Fruit fly (Drosophila melanogaster) whole organism, embryonic: ENCODE measurements around the gene Sdhaf3.
A peak's percentile ranks its signal among the peaks of the same experiment; 100 is the strongest.

Experiments
- Aef1 ChIP-seq: fragments of 200-800 bp; sonication (Bioruptor generic); IDR thresholded peaks from 3 replicates; pipeline ENCODE4 v1.3.6; 2022; ENCODE audit warnings: missing biosample characterization, missing genetic modification characterization
- Atf-2 ChIP-seq: fragments of 200-800 bp; sonication (Bioruptor generic); optimal IDR thresholded peaks from 2 replicates; lab custom pipeline; 2016; ENCODE audit warnings: missing biosample characterization, missing genetic modification characterization
- Awh ChIP-seq: fragments of 200-800 bp; sonication (Bioruptor generic); IDR thresholded peaks from 2 replicates; pipeline ENCODE4, ENCODE4 v1.3.6; 2022; ENCODE audit warnings: missing biosample characterization, missing genetic modification characterization
- CG12071 ChIP-seq: fragments of 200-800 bp; sonication (Bioruptor generic); optimal IDR thresholded peaks from 3 replicates; lab custom pipeline; 2018; ENCODE audit warnings: missing biosample characterization, mild to moderate bottlenecking, missing genetic modification characterization
- CG1233 ChIP-seq: fragments of 200-800 bp; sonication (Bioruptor generic); optimal IDR thresholded peaks from 4 replicates; lab custom pipeline; 2018; ENCODE audit warnings: missing biosample characterization, mild to moderate bottlenecking, missing genetic modification characterization
- CG13424 ChIP-seq: fragments of 200-800 bp; sonication (Bioruptor generic); optimal IDR thresholded peaks from 2 replicates; lab custom pipeline; 2019; ENCODE audit warnings: missing biosample characterization, mild to moderate bottlenecking, missing genetic modification characterization, moderate library complexity
- CG14050 ChIP-seq: fragments of 200-800 bp; sonication (Bioruptor generic); IDR thresholded peaks from 3 replicates; pipeline ENCODE4 v1.3.6; 2022; ENCODE audit warnings: missing biosample characterization, missing genetic modification characterization
- CG15696 ChIP-seq: fragments of 200-800 bp; sonication (Bioruptor generic); optimal IDR thresholded peaks from 2 replicates; lab custom pipeline; 2019; ENCODE audit warnings: missing biosample characterization, mild to moderate bottlenecking, missing genetic modification characterization, moderate library complexity
- CG17186 ChIP-seq: fragments of 200-800 bp; sonication (Bioruptor generic); optimal IDR thresholded peaks from 3 replicates; lab custom pipeline; 2017; ENCODE audit warnings: missing biosample characterization, missing genetic modification reagents, missing genetic modification characterization
- CG18764 ChIP-seq: fragments of 200-800 bp; sonication (Bioruptor generic); optimal IDR thresholded peaks from 3 replicates; lab custom pipeline; 2016; ENCODE audit warnings: missing biosample characterization, missing genetic modification characterization
- CG2712 ChIP-seq: fragments of 200-800 bp; optimal IDR thresholded peaks from 3 replicates; lab custom pipeline; 2019; ENCODE audit warnings: missing biosample characterization, mild to moderate bottlenecking, missing genetic modification characterization, moderate library complexity
- CG30020 ChIP-seq: fragments of 200-800 bp; optimal IDR thresholded peaks from 2 replicates; lab custom pipeline; 2019; ENCODE audit warnings: missing biosample characterization, mild to moderate bottlenecking, missing genetic modification characterization, moderate library complexity
- CG30403 ChIP-seq: fragments of 200-800 bp; sonication (Bioruptor generic); optimal IDR thresholded peaks from 3 replicates; lab custom pipeline; 2016; ENCODE audit warnings: missing biosample characterization, missing genetic modification characterization
- CG3065 ChIP-seq: fragments of 200-800 bp; sonication (Bioruptor generic); optimal IDR thresholded peaks from 2 replicates; lab custom pipeline; 2016; ENCODE audit warnings: missing biosample characterization, missing genetic modification characterization
- CG31365 ChIP-seq: fragments of 200-800 bp; sonication (Bioruptor generic); optimal IDR thresholded peaks from 2 replicates; lab custom pipeline; 2018; ENCODE audit warnings: missing biosample characterization, mild to moderate bottlenecking, missing genetic modification characterization
- CG3995 ChIP-seq: fragments of 200-800 bp; sonication (Bioruptor generic); optimal IDR thresholded peaks from 3 replicates; lab custom pipeline; 2016; ENCODE audit warnings: missing biosample characterization, missing genetic modification characterization
- CG4730 ChIP-seq: fragments of 200-800 bp; sonication (Bioruptor generic); IDR thresholded peaks from 2 replicates; pipeline ENCODE4 v1.3.6; 2022; ENCODE audit warnings: missing biosample characterization, missing genetic modification characterization
- CG5245 ChIP-seq: fragments of 200-800 bp; sonication (Bioruptor generic); optimal IDR thresholded peaks from 3 replicates; lab custom pipeline; 2016; ENCODE audit warnings: missing biosample characterization, missing genetic modification characterization
- CG5953 ChIP-seq: fragments of 200-800 bp; sonication (Bioruptor generic); IDR thresholded peaks from 2 replicates; pipeline ENCODE4 v1.3.6; 2022; ENCODE audit warnings: missing biosample characterization, missing genetic modification characterization
- CG7271 ChIP-seq: fragments of 200-800 bp; sonication (Bioruptor generic); optimal IDR thresholded peaks from 2 replicates; lab custom pipeline; 2018; ENCODE audit warnings: missing biosample characterization, mild to moderate bottlenecking, missing genetic modification characterization, moderate library complexity
- CG7556 ChIP-seq: fragments of 200-800 bp; sonication (Bioruptor generic); optimal IDR thresholded peaks from 2 replicates; lab custom pipeline; 2017; ENCODE audit warnings: missing biosample characterization, mild to moderate bottlenecking, missing genetic modification characterization
- E2f1 ChIP-seq: fragments of 200-800 bp; sonication (Bioruptor generic); IDR thresholded peaks from 2 replicates; pipeline ENCODE4 v1.3.6; 2022; ENCODE audit warnings: missing biosample characterization, missing genetic modification characterization
- Gsc ChIP-seq: fragments of 200-800 bp; sonication (Bioruptor generic); IDR thresholded peaks from 2 replicates; pipeline ENCODE4 v1.3.6; 2022; ENCODE audit warnings: missing biosample characterization, missing genetic modification characterization
- HLH3B ChIP-seq: fragments of 200-800 bp; sonication (Bioruptor generic); IDR thresholded peaks from 2 replicates; pipeline ENCODE4 v1.3.6; 2022; ENCODE audit warnings: missing biosample characterization, missing genetic modification characterization
- Max ChIP-seq: fragments of 200-800 bp; sonication (Bioruptor generic); optimal IDR thresholded peaks from 2 replicates; lab custom pipeline; 2016; ENCODE audit warnings: missing biosample characterization, mild to moderate bottlenecking, missing genetic modification characterization
- Med ChIP-seq: fragments of 200-800 bp; sonication (Bioruptor generic); peaks from one replicate; lab custom pipeline; 2016; ENCODE audit warnings: missing biosample characterization, missing genetic modification characterization, mild to moderate bottlenecking, inconsistent platforms, moderate library complexity
- Oaz ChIP-seq: fragments of 200-800 bp; sonication (Bioruptor generic); IDR thresholded peaks from 2 replicates; pipeline ENCODE4 v1.3.6; 2022; ENCODE audit warnings: missing biosample characterization, missing genetic modification characterization
- Oli ChIP-seq: fragments of 200-800 bp; sonication (Bioruptor generic); optimal IDR thresholded peaks from 2 replicates; lab custom pipeline; 2018; ENCODE audit warnings: missing biosample characterization, mild to moderate bottlenecking, missing genetic modification characterization, moderate library complexity
- Side ChIP-seq: fragments of 200-800 bp; sonication (Bioruptor generic); optimal IDR thresholded peaks from 2 replicates; lab custom pipeline; 2016; ENCODE audit warnings: missing biosample characterization, missing genetic modification characterization
- Xrp1 ChIP-seq: fragments of 200-800 bp; sonication (Bioruptor generic); IDR thresholded peaks from 2 replicates; pipeline ENCODE4 v1.3.6; 2022; ENCODE audit warnings: missing biosample characterization, missing genetic modification characterization
- ase ChIP-seq: fragments of 200-800 bp; sonication (Bioruptor generic); IDR thresholded peaks from 3 replicates; pipeline ENCODE4 v1.3.6; 2022; ENCODE audit warnings: missing biosample characterization, missing genetic modification characterization
- ato ChIP-seq: fragments of 200-800 bp; sonication (Bioruptor generic); IDR thresholded peaks from 2 replicates; pipeline ENCODE4 v1.3.6; 2022; ENCODE audit warnings: missing biosample characterization, missing genetic modification characterization; ENCODE audit not compliant: partially characterized antibody
- chn ChIP-seq: fragments of 200-800 bp; sonication (Bioruptor generic); optimal IDR thresholded peaks from 2 replicates; lab custom pipeline; 2016; ENCODE audit warnings: missing biosample characterization, missing genetic modification characterization
- exex ChIP-seq: fragments of 200-800 bp; sonication (Bioruptor generic); optimal IDR thresholded peaks from 4 replicates; lab custom pipeline; 2018; ENCODE audit warnings: missing biosample characterization, mild to moderate bottlenecking, missing genetic modification characterization, moderate library complexity
- grau ChIP-seq: fragments of 200-800 bp; optimal IDR thresholded peaks from 3 replicates; lab custom pipeline; 2019; ENCODE audit warnings: missing biosample characterization, mild to moderate bottlenecking, missing genetic modification characterization, moderate library complexity
- gsb ChIP-seq: fragments of 200-800 bp; sonication (Bioruptor generic); IDR thresholded peaks from 2 replicates; pipeline ENCODE4 v1.3.6; 2022; ENCODE audit warnings: missing biosample characterization, missing genetic modification characterization
- hbn ChIP-seq: fragments of 200-800 bp; sonication (Bioruptor generic); IDR thresholded peaks from 2 replicates; pipeline ENCODE4 v1.3.6; 2022; ENCODE audit warnings: missing biosample characterization, missing genetic modification characterization; ENCODE audit not compliant: partially characterized antibody
- jigr1 ChIP-seq: fragments of 200-800 bp; sonication (Bioruptor generic); IDR thresholded peaks from 3 replicates; pipeline ENCODE4 v1.3.6; 2022; ENCODE audit warnings: missing biosample characterization, missing genetic modification characterization
- kah ChIP-seq: fragments of 200-800 bp; sonication (Bioruptor generic); optimal IDR thresholded peaks from 2 replicates; lab custom pipeline; 2018; ENCODE audit warnings: missing biosample characterization, mild to moderate bottlenecking, missing genetic modification characterization
- nerfin-2 ChIP-seq: fragments of 200-800 bp; sonication (Bioruptor generic); IDR thresholded peaks from 2 replicates; pipeline ENCODE4 v1.3.6; 2022; ENCODE audit warnings: missing biosample characterization, missing genetic modification characterization; ENCODE audit not compliant: partially characterized antibody
- odd ChIP-seq: fragments of 200-800 bp; sonication (Bioruptor generic); optimal IDR thresholded peaks from 2 replicates; lab custom pipeline; 2017; ENCODE audit warnings: missing biosample characterization, mild to moderate bottlenecking, missing genetic modification characterization
- onecut ChIP-seq: fragments of 200-800 bp; sonication (Bioruptor generic); IDR thresholded peaks from 2 replicates; pipeline ENCODE4 v1.3.6; 2022; ENCODE audit warnings: missing biosample characterization, missing genetic modification characterization
- pan ChIP-seq, 4 experiments: fragments of >200 bp in 3 of 4; fragments of 200-800 bp in 1 of 4; sonication (Bioruptor generic) in 1 of 4; optimal IDR thresholded peaks in 3 of 4; IDR thresholded peaks in 1 of 4; 2 replicates each; pipeline versions ENCODE4 v1.3.6 to Lab custom; 2017 to 2022; ENCODE audit warnings: missing biosample characterization in 2 of 4, missing genetic modification characterization in 2 of 4, mixed read lengths in 1 of 4
- phol ChIP-seq: fragments of 200-800 bp; sonication (Bioruptor generic); optimal IDR thresholded peaks from 3 replicates; lab custom pipeline; 2018; ENCODE audit warnings: missing biosample characterization, mild to moderate bottlenecking, missing genetic modification characterization, moderate library complexity
- ranshi ChIP-seq: fragments of 200-800 bp; sonication (Bioruptor generic); IDR thresholded peaks from 2 replicates; pipeline ENCODE4 v1.3.6; 2022; ENCODE audit warnings: missing biosample characterization, missing genetic modification characterization
- run ChIP-seq: fragments of 200-800 bp; sonication (Bioruptor generic); optimal IDR thresholded peaks from 3 replicates; lab custom pipeline; 2018; ENCODE audit warnings: missing biosample characterization, mild to moderate bottlenecking, missing genetic modification characterization
- sens-2 ChIP-seq: fragments of 200-800 bp; sonication (Bioruptor generic); IDR thresholded peaks from 2 replicates; pipeline ENCODE4 v1.3.6; 2022; ENCODE audit warnings: missing biosample characterization, missing genetic modification characterization
- tio ChIP-seq: fragments of 200-800 bp; sonication (Bioruptor generic); optimal IDR thresholded peaks from 2 replicates; lab custom pipeline; 2017; ENCODE audit warnings: missing biosample characterization, missing genetic modification characterization, inconsistent platforms
- vnd ChIP-seq: fragments of 200-800 bp; sonication (Bioruptor generic); IDR thresholded peaks from 3 replicates; pipeline ENCODE4 v1.3.6; 2022; ENCODE audit warnings: missing biosample characterization, missing genetic modification characterization; ENCODE audit not compliant: partially characterized antibody
- z ChIP-seq: fragments of 200-800 bp; sonication (Bioruptor generic); IDR thresholded peaks from 3 replicates; pipeline ENCODE4 v1.3.6; 2022; ENCODE audit warnings: missing biosample characterization, missing genetic modification characterization

The Sdhaf3 gene

dm6 chr3R:16524178-16524577 is 41.9 kb upstream of the Sdhaf3 start (continued):
- no peak for TF ChIP-seq CG3065
- TF ChIP-seq Atf-2 (GFP tag; lab: Kevin White, UChicago): no peak
- TF ChIP-seq CG5245 (GFP tag; lab: Kevin White, UChicago): peak; percentile 87
- peak; percentile 40 for TF ChIP-seq Max (GFP tag; lab: Kevin White, UChicago)
- peak; percentile 64 for TF ChIP-seq onecut (GFP tag; lab: Robert Waterston, UW)
- TF ChIP-seq CG7556 (GFP tag; lab: Kevin White, UChicago): peak; percentile 69
- TF ChIP-seq CG18764 (GFP tag; lab: Kevin White, UChicago): peak; percentile 70
- peak; percentile 93 for TF ChIP-seq HLH3B (GFP tag; lab: Robert Waterston, UW)
- TF ChIP-seq CG2712 (tag; lab: Kevin White, UChicago): peak; percentile 92
- peak; percentile 77 for TF ChIP-seq ranshi
- TF ChIP-seq Side (GFP tag; lab: Kevin White, UChicago): peak; percentile 56
- no peak for TF ChIP-seq vnd
- TF ChIP-seq gsb: no peak
- TF ChIP-seq CG17186 (GFP tag; lab: Kevin White, UChicago): peak; percentile 14
- TF ChIP-seq CG14050 (GFP tag; lab: Robert Waterston, UW): peak; percentile 49; the same call in 1 of the 3 replicates
- TF ChIP-seq kah (GFP tag; lab: Kevin White, UChicago): peak; percentile 49
- peak; percentile 13 for TF ChIP-seq run (tag; lab: Kevin White, UChicago)
- peak; percentile 83 for TF ChIP-seq sens-2
- no peak for TF ChIP-seq CG3995 (GFP tag; lab: Kevin White, UChicago)
- peak; percentile 82 for TF ChIP-seq CG1233 (GFP tag; lab: Kevin White, UChicago)
- TF ChIP-seq Oaz (GFP tag; lab: Robert Waterston, UW): 0 out of 2 replicates have a peak, but pooled peaks have one; percentile 21
- TF ChIP-seq phol (tag; lab: Kevin White, UChicago): peak; percentile 96
- TF ChIP-seq CG7271: no peak
- TF ChIP-seq z (GFP tag; lab: Robert Waterston, UW): no peak
- TF ChIP-seq CG13424 (tag; lab: Kevin White, UChicago): peak; percentile 60
- peak; percentile 46 for TF ChIP-seq CG12071 (GFP tag; lab: Kevin White, UChicago)
- TF ChIP-seq Awh (GFP tag; lab: Robert Waterston, UW): peak; percentile 77
- 0 out of 2 replicates have a peak, but pooled peaks have one; percentile 37 for TF ChIP-seq Gsc (GFP tag; lab: Robert Waterston, UW)
- peak; percentile 68 for TF ChIP-seq Oli (tag; lab: Kevin White, UChicago)
- peak; percentile 70 for TF ChIP-seq CG30403
- peak; percentile 93 for TF ChIP-seq Xrp1
- TF ChIP-seq E2f1 (GFP tag; lab: Robert Waterston, UW): peak; percentile 65
- peak; percentile 49 for TF ChIP-seq CG15696
- no peak for TF ChIP-seq pan (optimal IDR thresholded peaks at IDR 0.05; lab: Kevin White, UChicago)
- TF ChIP-seq pan (GFP tag; optimal IDR thresholded peaks at IDR 0.05 in 1 of 2, IDR thresholded peaks at IDR 0.05 in 1 of 2): peak in 1 of 2 experiments; percentile 74
- TF ChIP-seq exex: peak; percentile 5
- TF ChIP-seq nerfin-2: no peak
- no peak for TF ChIP-seq ato (GFP tag; lab: Robert Waterston, UW)
- 0 out of 2 replicates have a peak, but pooled peaks have one; percentile 5 for TF ChIP-seq CG4730 (GFP tag; lab: Robert Waterston, UW)
- peak; percentile 44; the same call in 2 of the 3 replicates for TF ChIP-seq Aef1
- peak; percentile 26 for TF ChIP-seq CG30020
- TF ChIP-seq jigr1 (GFP tag; lab: Robert Waterston, UW): peak; percentile 65
- peak; percentile 74 for TF ChIP-seq Med (GFP tag; lab: Kevin White, UChicago)
- peak; percentile 86 for TF ChIP-seq CG5953 (GFP tag; lab: Robert Waterston, UW)
- TF ChIP-seq tio: no peak
- TF ChIP-seq chn: no peak
- TF ChIP-seq CG31365 (tag; lab: Kevin White, UChicago): no peak
- peak; percentile 73; the same call in 2 of the 3 replicates for TF ChIP-seq ase (GFP tag; lab: Robert Waterston, UW)
- TF ChIP-seq odd (GFP tag; lab: Kevin White, UChicago): no peak
- TF ChIP-seq hbn (GFP tag; lab: Robert Waterston, UW): no peak
- TF ChIP-seq grau: peak; percentile 41
